Fruit fly (Drosophila melanogaster): Measurements from ENCODE around the gene CG14374.

CG14374 gene

dm6 chr3R:13446489-13446888 is 49.5 kb upstream of the CG14374 start (continued):
- TF ChIP-seq CG11085 (GFP tag; IDR thresholded peaks at IDR 0.05) (no peak), CG12942 (GFP tag; optimal IDR thresholded peaks at IDR 0.05) (no peak), grau (tag; optimal IDR thresholded peaks at IDR 0.05) (peak; percentile 75), HHEX (GFP tag; optimal IDR thresholded peaks at IDR 0.05) (no peak), CG13624 (GFP tag; optimal IDR thresholded peaks at IDR 0.05) (no peak), CG8089 (GFP tag; optimal IDR thresholded peaks at IDR 0.05) (no peak), CG13123 (GFP tag; optimal IDR thresholded peaks at IDR 0.05) (no peak), Xbp1 (GFP tag; optimal IDR thresholded peaks at IDR 0.05) (peak; percentile 22), CG4854 (GFP tag; optimal IDR thresholded peaks at IDR 0.05) (no peak), z (GFP tag; IDR thresholded peaks at IDR 0.05) (no peak), Dref (GFP tag; IDR thresholded peaks at IDR 0.05) (no peak), CG2678 (tag; optimal IDR thresholded peaks at IDR 0.05) (peak; percentile 71), Scr (GFP tag; IDR thresholded peaks at IDR 0.05; ENCODE audit: partially characterized antibody) (no peak), Max (GFP tag; optimal IDR thresholded peaks at IDR 0.05) (no peak), CG10431 (GFP tag; optimal IDR thresholded peaks at IDR 0.05) (no peak), CG11398 (GFP tag; optimal IDR thresholded peaks at IDR 0.05) (no peak), CG30431 (GFP tag; optimal IDR thresholded peaks at IDR 0.05) (no peak), CG10366 (GFP tag; IDR thresholded peaks at IDR 0.05) (no peak; the same call in 1 of the 2 replicates), oc (tag; optimal IDR thresholded peaks at IDR 0.05) (no peak), eve (GFP tag; optimal IDR thresholded peaks at IDR 0.05) (no peak), gt (GFP tag; IDR thresholded peaks at IDR 0.05) (no peak), CG12236 (GFP tag; optimal IDR thresholded peaks at IDR 0.05) (no peak), CG10565 (GFP tag; optimal IDR thresholded peaks at IDR 0.05) (no peak), CG7372 (GFP tag; IDR thresholded peaks at IDR 0.05) (no peak), Asciz (GFP tag; optimal IDR thresholded peaks at IDR 0.05) (peak; percentile 8), Opbp (GFP tag; IDR thresholded peaks at IDR 0.05; ENCODE audit: partially characterized antibody) (no peak), CG17359 (tag; optimal IDR thresholded peaks at IDR 0.05) (peak; percentile 33), twi (tag; optimal IDR thresholded peaks at IDR 0.05) (peak; percentile 23), danr (GFP tag; IDR thresholded peaks at IDR 0.05) (no peak), lov (optimal IDR thresholded peaks at IDR 0.05) (no peak), lov (GFP tag; IDR thresholded peaks at IDR 0.05) (no peak), BEAF-32 (GFP tag; optimal IDR thresholded peaks at IDR 0.05) (no peak), crp (GFP tag; optimal IDR thresholded peaks at IDR 0.05) (no peak), seq (GFP tag; IDR thresholded peaks at IDR 0.05) (no peak), CG2199 (GFP tag; IDR thresholded peaks at IDR 0.05) (no peak), CG16863 (GFP tag; optimal IDR thresholded peaks at IDR 0.05) (peak; percentile 13), Sox102F (GFP tag; optimal IDR thresholded peaks at IDR 0.05) (peak; percentile 58), slou (GFP tag; optimal IDR thresholded peaks at IDR 0.05) (no peak), CG4282 (GFP tag; optimal IDR thresholded peaks at IDR 0.05) (no peak), ac (GFP tag; optimal IDR thresholded peaks at IDR 0.05) (no peak), Bgb (GFP tag; IDR thresholded peaks at IDR 0.05; ENCODE audit: partially characterized antibody) (no peak), HLHmδ (GFP tag; optimal IDR thresholded peaks at IDR 0.05) (no peak), hbn (GFP tag; IDR thresholded peaks at IDR 0.05; ENCODE audit: partially characterized antibody) (no peak), hb (GFP tag; IDR thresholded peaks at IDR 0.05; ENCODE audit: partially characterized antibody) (no peak), HmgD (GFP tag; optimal IDR thresholded peaks at IDR 0.05) (no peak), CG14965 (GFP tag; optimal IDR thresholded peaks at IDR 0.05; ENCODE audit: borderline replicate concordance) (no peak), hth (optimal IDR thresholded peaks at IDR 0.05) (no peak), CG31388 (GFP tag; optimal IDR thresholded peaks at IDR 0.05) (no peak), CG1792 (GFP tag; optimal IDR thresholded peaks at IDR 0.05) (no peak), vvl (GFP tag; IDR thresholded peaks at IDR 0.05) (no peak), CoRest (tag; optimal IDR thresholded peaks at IDR 0.05) (peak; percentile 78), Mrtf (GFP tag; IDR thresholded peaks at IDR 0.05) (no peak)

Data from whole organism, embryonic.